Worm (Caenorhabditis elegans): Measurements from ENCODE around the gene H20J04.1.

H20J04.1 gene

DNA sequence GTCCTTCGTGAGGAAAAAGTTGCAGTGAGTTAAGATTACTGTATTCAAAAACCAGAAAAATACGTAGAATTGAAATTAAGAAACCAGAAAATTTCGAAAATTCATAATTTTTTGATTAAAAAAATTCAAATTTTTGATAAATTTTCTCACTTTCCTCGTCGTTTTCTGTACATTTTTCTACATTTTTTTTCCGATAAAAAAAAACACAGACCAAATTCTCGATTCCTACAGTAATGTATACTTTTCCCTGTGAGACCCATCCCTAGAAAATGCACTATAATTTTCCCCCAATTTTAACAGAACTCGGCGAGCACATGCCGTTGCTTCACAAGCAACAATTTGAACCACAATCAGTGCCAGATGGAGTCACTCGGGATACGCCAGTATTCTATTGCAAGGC, 15.5 kb upstream of the H20J04.1 start, which contains the start of gene athp-2:
Gene athp-2, plus strand, starts transcription at position 301 of the 400 bp plus-strand sequence.
- no peak for TF ChIP-seq Y55F3AM.14 (GFP tag; optimal IDR thresholded peaks at IDR 0.05)
- no peak for TF ChIP-seq ztf-1 (GFP tag; conservative IDR thresholded peaks at IDR 0.05)
- no peak for TF ChIP-seq dmd-4 (tag; optimal IDR thresholded peaks at IDR 0.05)
- no peak for TF ChIP-seq blmp-1 (tag; optimal IDR thresholded peaks at IDR 0.05; ENCODE audit: insufficient read depth)
- no peak for TF ChIP-seq nhr-12 (tag; optimal IDR thresholded peaks at IDR 0.05)
- no peak for TF ChIP-seq mab-5 (tag; optimal IDR thresholded peaks at IDR 0.05)
- TF ChIP-seq nhr-25 (tag; optimal IDR thresholded peaks at IDR 0.05), result no peak
- no peak for TF ChIP-seq nhr-129 (tag; optimal IDR thresholded peaks at IDR 0.05)
- no peak for TF ChIP-seq nhr-77 (tag; optimal IDR thresholded peaks at IDR 0.05)

DNA sequence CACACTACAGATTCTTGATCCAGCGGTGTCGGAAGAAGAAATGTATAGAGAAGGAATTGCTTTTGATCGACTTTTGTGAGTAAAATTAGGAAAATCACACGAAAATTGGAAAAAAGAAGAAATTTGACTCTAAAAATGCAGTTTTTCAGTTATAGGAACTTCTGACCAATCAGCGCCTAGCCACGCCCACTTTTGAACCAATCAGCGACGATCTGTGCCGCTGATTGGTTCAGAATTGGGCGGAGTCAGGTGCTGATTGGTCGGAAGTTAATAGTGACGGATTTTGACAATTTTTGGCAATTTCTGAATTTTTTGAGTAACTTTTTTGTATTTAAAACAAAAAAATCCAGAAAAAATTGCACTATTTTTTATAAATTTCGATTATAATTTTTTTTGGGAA, 13.9 kb upstream of the H20J04.1 start:
- TF ChIP-seq unc-55 (GFP tag; optimal IDR thresholded peaks at IDR 0.05) (no peak), fos-1 (tag; optimal IDR thresholded peaks at IDR 0.05) (no peak), ztf-4 (tag; optimal IDR thresholded peaks at IDR 0.05) (no peak), lsy-2 (tag; optimal IDR thresholded peaks at IDR 0.05) (no peak)

ce11 chrII:4344317-4344716, 11.1 kb upstream of the H20J04.1 start:
- TF ChIP-seq ztf-1 (GFP tag; conservative IDR thresholded peaks at IDR 0.05) (no peak), R02D3.7 (tag; optimal IDR thresholded peaks at IDR 0.05) (no peak), nhr-10 (tag; optimal IDR thresholded peaks at IDR 0.05) (no peak), lin-39 (tag; optimal IDR thresholded peaks at IDR 0.05) (no peak), mbf-1 (tag; optimal IDR thresholded peaks at IDR 0.05) (no peak), alr-1 (tag; optimal IDR thresholded peaks at IDR 0.05) (no peak), nhr-129 (tag; optimal IDR thresholded peaks at IDR 0.05) (no peak), zag-1 (tag; optimal IDR thresholded peaks at IDR 0.05) (no peak), nhr-77 (tag; optimal IDR thresholded peaks at IDR 0.05) (no peak), sma-9 (GFP tag; optimal IDR thresholded peaks at IDR 0.05) (no peak), sma-9 (tag; optimal IDR thresholded peaks at IDR 0.05) (no peak), Y55F3AM.14 (GFP tag; optimal IDR thresholded peaks at IDR 0.05) (no peak), egl-27 (tag; optimal IDR thresholded peaks at IDR 0.05) (no peak), dmd-4 (tag; optimal IDR thresholded peaks at IDR 0.05) (no peak), sem-4 (tag; optimal IDR thresholded peaks at IDR 0.05) (no peak), C34F6.9 (tag; optimal IDR thresholded peaks at IDR 0.05) (no peak), ceh-82 (tag; optimal IDR thresholded peaks at IDR 0.05) (no peak)

- TF ChIP-seq sem-4 (tag; optimal IDR thresholded peaks at IDR 0.05) (no peak), ceh-16 (tag; optimal IDR thresholded peaks at IDR 0.05) (no peak), lin-11 (tag; optimal IDR thresholded peaks at IDR 0.05) (no peak), mab-5 (tag; optimal IDR thresholded peaks at IDR 0.05) (no peak), lsy-2 (tag; optimal IDR thresholded peaks at IDR 0.05) (no peak), alr-1 (tag; optimal IDR thresholded peaks at IDR 0.05) (no peak), blmp-1 (tag; optimal IDR thresholded peaks at IDR 0.05; ENCODE audit: insufficient read depth) (no peak), ztf-4 (tag; optimal IDR thresholded peaks at IDR 0.05) (no peak), R02D3.7 (tag; optimal IDR thresholded peaks at IDR 0.05) (no peak), gmeb-1 (tag; optimal IDR thresholded peaks at IDR 0.05) (no peak), egl-27 (tag; optimal IDR thresholded peaks at IDR 0.05) (no peak), unc-55 (GFP tag; optimal IDR thresholded peaks at IDR 0.05) (no peak), C34F6.9 (tag; optimal IDR thresholded peaks at IDR 0.05) (no peak), unc-39 (tag; optimal IDR thresholded peaks at IDR 0.05) (no peak)
Observed at ce11 chrII:4350888-4351287, 4.5 kb upstream of the H20J04.1 start, which contains the start of gene H20J04.9. Gene H20J04.9 (plus strand): TSS chrII:4351188.

DNA sequence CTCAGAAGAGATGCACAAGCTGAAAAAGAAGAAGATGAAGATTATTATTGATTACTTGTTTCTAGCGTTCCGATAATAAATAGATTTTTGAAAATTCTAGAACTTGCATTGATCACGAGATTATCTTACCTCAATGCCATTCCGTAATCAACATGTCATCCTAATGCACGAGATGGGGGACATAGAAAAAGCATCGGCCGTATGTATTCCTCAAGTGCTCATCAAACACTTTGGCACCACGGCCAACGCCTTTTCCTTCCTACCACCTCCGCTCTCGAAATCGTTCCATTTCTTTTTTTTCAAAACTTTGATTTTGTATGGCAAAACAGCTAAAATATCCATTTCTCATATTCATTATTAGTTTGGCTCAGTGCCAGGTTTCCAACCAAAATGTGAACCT, 3.4 kb downstream of the H20J04.1 start, which contains the start of gene lat-2:
Gene lat-2, plus strand, starts transcription at position 301 of the 400 bp plus-strand sequence.
- TF ChIP-seq gmeb-1 (tag; optimal IDR thresholded peaks at IDR 0.05), result no peak
- no peak for TF ChIP-seq lin-13 (GFP tag; optimal IDR thresholded peaks at IDR 0.05)
- no peak for TF ChIP-seq aly-2 (tag; optimal IDR thresholded peaks at IDR 0.05)
- no peak for TF ChIP-seq ceh-82 (tag; optimal IDR thresholded peaks at IDR 0.05)
- TF ChIP-seq skn-1 (tag; optimal IDR thresholded peaks at IDR 0.05), result no peak
- TF ChIP-seq lin-39 (tag; optimal IDR thresholded peaks at IDR 0.05), result no peak
- TF ChIP-seq nhr-11 (tag; optimal IDR thresholded peaks at IDR 0.05), result no peak
- no peak for TF ChIP-seq nhr-12 (tag; optimal IDR thresholded peaks at IDR 0.05)
- TF ChIP-seq ama-1 (optimal IDR thresholded peaks at IDR 0.05), result no peak
- no peak for TF ChIP-seq ztf-4 (tag; optimal IDR thresholded peaks at IDR 0.05)
- TF ChIP-seq ztf-11 (tag; optimal IDR thresholded peaks at IDR 0.05), result no peak
- TF ChIP-seq nhr-21 (tag; optimal IDR thresholded peaks at IDR 0.05), result no peak
- TF ChIP-seq nhr-23 (tag; optimal IDR thresholded peaks at IDR 0.05), result no peak
- TF ChIP-seq mdl-1 (tag; optimal IDR thresholded peaks at IDR 0.05), result no peak
- no peak for TF ChIP-seq fos-1 (tag; optimal IDR thresholded peaks at IDR 0.05)
- TF ChIP-seq sma-9 (GFP tag; optimal IDR thresholded peaks at IDR 0.05), result no peak
- no peak for TF ChIP-seq sma-9 (tag; optimal IDR thresholded peaks at IDR 0.05)
- no peak for TF ChIP-seq unc-62 (GFP tag; optimal IDR thresholded peaks at IDR 0.05)
- no peak for TF ChIP-seq mbf-1 (tag; optimal IDR thresholded peaks at IDR 0.05)
- TF ChIP-seq egl-27 (tag; optimal IDR thresholded peaks at IDR 0.05), result no peak
- TF ChIP-seq R02D3.7 (tag; optimal IDR thresholded peaks at IDR 0.05), result no peak
